Fruit fly (Drosophila melanogaster) whole organism, embryonic: ENCODE results near the gene CG34313.

ENCODE experiments used
- Aef1 ChIP-seq: fragments of 200-800 bp; sonication (Bioruptor generic); IDR thresholded peaks from 3 replicates; pipeline ENCODE4 v1.3.6; 2022; ENCODE audit warnings: missing biosample characterization, missing genetic modification characterization
- Asciz ChIP-seq: fragments of 200-800 bp; sonication (Bioruptor generic); optimal IDR thresholded peaks from 2 replicates; lab custom pipeline; 2017; ENCODE audit warnings: missing biosample characterization, mild to moderate bottlenecking, missing genetic modification characterization, missing genetic modification reagents
- CG10147 ChIP-seq: fragments of 200-800 bp; sonication (Bioruptor generic); optimal IDR thresholded peaks from 2 replicates; lab custom pipeline; 2019; ENCODE audit warnings: missing biosample characterization, mild to moderate bottlenecking, missing genetic modification characterization, moderate library complexity
- CG1024 ChIP-seq: fragments of 200-800 bp; sonication (Bioruptor generic); IDR thresholded peaks from 2 replicates; pipeline ENCODE4 v1.3.6; 2022; ENCODE audit warnings: missing biosample characterization, missing genetic modification characterization
- CG10565 ChIP-seq: fragments of 200-800 bp; sonication (Bioruptor generic); optimal IDR thresholded peaks from 3 replicates; lab custom pipeline; 2016; ENCODE audit warnings: missing biosample characterization, mild to moderate bottlenecking, missing genetic modification characterization
- CG11560 ChIP-seq: fragments of 200-800 bp; sonication (Bioruptor generic); IDR thresholded peaks from 3 replicates; pipeline ENCODE4 v1.3.6; 2022; ENCODE audit warnings: missing biosample characterization, missing genetic modification characterization
- CG12744 ChIP-seq: fragments of 200-800 bp; sonication (Bioruptor generic); optimal IDR thresholded peaks from 2 replicates; lab custom pipeline; 2016; ENCODE audit warnings: missing biosample characterization, missing genetic modification characterization
- CG14014 ChIP-seq: fragments of 200-800 bp; sonication (Bioruptor generic); IDR thresholded peaks from 2 replicates; pipeline ENCODE4 v1.3.6; 2022; ENCODE audit warnings: missing biosample characterization, missing genetic modification characterization
- CG15479 ChIP-seq: fragments of 200-800 bp; sonication (Bioruptor generic); optimal IDR thresholded peaks from 3 replicates; lab custom pipeline; 2019; ENCODE audit warnings: missing biosample characterization, mild to moderate bottlenecking, missing genetic modification characterization, moderate library complexity
- CG1603 ChIP-seq: fragments of 200-800 bp; sonication (Bioruptor generic); optimal IDR thresholded peaks from 2 replicates; lab custom pipeline; 2019; ENCODE audit warnings: missing biosample characterization, mild to moderate bottlenecking, missing genetic modification characterization, moderate library complexity
- CG3163 ChIP-seq: fragments of 200-800 bp; sonication (Bioruptor generic); optimal IDR thresholded peaks from 3 replicates; lab custom pipeline; 2016; ENCODE audit warnings: missing biosample characterization, missing genetic modification characterization
- CG32767 ChIP-seq: fragments of 200-800 bp; sonication (Bioruptor generic); IDR thresholded peaks from 2 replicates; pipeline ENCODE4 v1.3.6; 2022; ENCODE audit warnings: missing biosample characterization, missing genetic modification characterization
- CG4730 ChIP-seq: fragments of 200-800 bp; sonication (Bioruptor generic); IDR thresholded peaks from 2 replicates; pipeline ENCODE4 v1.3.6; 2022; ENCODE audit warnings: missing biosample characterization, missing genetic modification characterization
- CG5180 ChIP-seq: fragments of 200-800 bp; sonication (Bioruptor generic); optimal IDR thresholded peaks from 3 replicates; lab custom pipeline; 2017; ENCODE audit warnings: missing biosample characterization, missing genetic modification characterization, mild to moderate bottlenecking, moderate library complexity, missing genetic modification reagents
- CG8944 ChIP-seq: fragments of 200-800 bp; sonication (Bioruptor generic); optimal IDR thresholded peaks from 3 replicates; lab custom pipeline; 2016; ENCODE audit warnings: missing biosample characterization, missing genetic modification characterization
- CG9797 ChIP-seq: fragments of 200-800 bp; sonication (Bioruptor generic); optimal IDR thresholded peaks from 3 replicates; lab custom pipeline; 2018; ENCODE audit warnings: missing biosample characterization, mild to moderate bottlenecking, missing genetic modification characterization
- CrebB ChIP-seq: fragments of 200-800 bp; sonication (Bioruptor generic); optimal IDR thresholded peaks from 3 replicates; lab custom pipeline; 2018; ENCODE audit warnings: missing biosample characterization, mild to moderate bottlenecking, missing genetic modification characterization
- Drgx ChIP-seq: fragments of 200-800 bp; sonication (Bioruptor generic); IDR thresholded peaks from 2 replicates; pipeline ENCODE4 v1.3.6; 2022; ENCODE audit warnings: missing biosample characterization, missing genetic modification characterization
- Ets65A ChIP-seq: fragments of 200-800 bp; sonication (Bioruptor generic); peaks from one replicate; lab custom pipeline; 2016; ENCODE audit warnings: missing biosample characterization, missing genetic modification characterization
- GATAe ChIP-seq: fragments of 200-800 bp; sonication (Bioruptor generic); conservative IDR thresholded peaks from 2 replicates; pipeline ENCODE4 v1.3.6; 2022; ENCODE audit warnings: missing biosample characterization, missing genetic modification characterization
- H2.0 ChIP-seq: fragments of 200-800 bp; sonication (Bioruptor generic); IDR thresholded peaks from 2 replicates; pipeline ENCODE4 v1.3.6; 2022; ENCODE audit warnings: missing biosample characterization, missing genetic modification characterization
- HHEX ChIP-seq: fragments of 200-800 bp; sonication (Bioruptor generic); optimal IDR thresholded peaks from 3 replicates; lab custom pipeline; 2017; ENCODE audit warnings: missing biosample characterization, mild to moderate bottlenecking, missing genetic modification characterization, missing genetic modification reagents
- HmgZ ChIP-seq: fragments of 200-800 bp; sonication (Bioruptor generic); optimal IDR thresholded peaks from 2 replicates; lab custom pipeline; 2018; ENCODE audit warnings: missing biosample characterization, mild to moderate bottlenecking, missing genetic modification characterization
- Med ChIP-seq: fragments of 200-800 bp; sonication (Bioruptor generic); peaks from one replicate; lab custom pipeline; 2016; ENCODE audit warnings: missing biosample characterization, missing genetic modification characterization, mild to moderate bottlenecking, inconsistent platforms, moderate library complexity
- Meics ChIP-seq: fragments of 200-800 bp; sonication (Bioruptor generic); optimal IDR thresholded peaks from 2 replicates; lab custom pipeline; 2017; ENCODE audit warnings: missing biosample characterization, mild to moderate bottlenecking, missing genetic modification characterization
- Nf-YA ChIP-seq: fragments of 200-800 bp; sonication (Bioruptor generic); IDR thresholded peaks from 2 replicates; pipeline ENCODE4 v1.3.6; 2022; ENCODE audit warnings: missing biosample characterization, missing genetic modification characterization
- Sry-β ChIP-seq: fragments of 200-800 bp; sonication (Bioruptor generic); optimal IDR thresholded peaks from 2 replicates; lab custom pipeline; 2018; ENCODE audit warnings: missing biosample characterization, mild to moderate bottlenecking, missing genetic modification characterization, moderate library complexity
- ara ChIP-seq: fragments of 200-800 bp; sonication (Bioruptor generic); IDR thresholded peaks from 2 replicates; pipeline ENCODE4 v1.3.6; 2022; ENCODE audit warnings: missing biosample characterization, missing genetic modification characterization
- br ChIP-seq: fragments of >200 bp; optimal IDR thresholded peaks from 2 replicates; lab custom pipeline; 2017
- chinmo ChIP-seq: fragments of 200-800 bp; sonication (Bioruptor generic); IDR thresholded peaks from 4 replicates; pipeline ENCODE4 v1.3.6; 2022; ENCODE audit warnings: missing biosample characterization, missing genetic modification characterization; ENCODE audit not compliant: partially characterized antibody
- chm ChIP-seq: fragments of 200-800 bp; sonication (Bioruptor generic); IDR thresholded peaks from 2 replicates; pipeline ENCODE4 v1.3.6; 2022; ENCODE audit warnings: missing biosample characterization, missing genetic modification characterization
- ci ChIP-seq: fragments of 200-800 bp; sonication (Bioruptor generic); IDR thresholded peaks from 3 replicates; pipeline ENCODE4 v1.3.6; 2022; ENCODE audit warnings: missing biosample characterization, missing genetic modification characterization
- dmrt11E ChIP-seq: fragments of 200-800 bp; sonication (Bioruptor generic); optimal IDR thresholded peaks from 3 replicates; lab custom pipeline; 2018; ENCODE audit warnings: missing biosample characterization, mild to moderate bottlenecking, missing genetic modification characterization, moderate library complexity
- emc ChIP-seq: fragments of 200-800 bp; sonication (Bioruptor generic); optimal IDR thresholded peaks from 2 replicates; lab custom pipeline; 2016; ENCODE audit warnings: missing biosample characterization, missing genetic modification characterization
- eve ChIP-seq, 2 experiments: fragments of >200 bp; optimal IDR thresholded peaks; 2 replicates each; lab custom pipeline; 2017; ENCODE audit warnings: missing biosample characterization in 2 of 2, missing genetic modification characterization in 2 of 2
- grn ChIP-seq: fragments of 200-800 bp; sonication (Bioruptor generic); optimal IDR thresholded peaks from 3 replicates; lab custom pipeline; 2017; ENCODE audit warnings: missing biosample characterization, missing genetic modification characterization
- kni ChIP-seq: fragments of 200-800 bp; sonication (Bioruptor generic); optimal IDR thresholded peaks from 3 replicates; lab custom pipeline; 2017; ENCODE audit warnings: mild to moderate bottlenecking, missing biosample characterization, missing genetic modification reagents, missing genetic modification characterization
- nau ChIP-seq: fragments of 200-800 bp; sonication (Bioruptor generic); optimal IDR thresholded peaks from 3 replicates; lab custom pipeline; 2017; ENCODE audit warnings: missing biosample characterization, mild to moderate bottlenecking, missing genetic modification characterization, missing genetic modification reagents
- psq ChIP-seq: fragments of 200-800 bp; sonication (Bioruptor generic); optimal IDR thresholded peaks from 2 replicates; lab custom pipeline; 2017; ENCODE audit warnings: missing biosample characterization, missing genetic modification characterization
- row ChIP-seq: fragments of 200-800 bp; sonication (Bioruptor generic); IDR thresholded peaks from 3 replicates; pipeline ENCODE4 v1.3.6; 2022; ENCODE audit warnings: missing biosample characterization, missing genetic modification characterization
- sd ChIP-seq: fragments of 200-800 bp; sonication (Bioruptor generic); optimal IDR thresholded peaks from 3 replicates; lab custom pipeline; 2018; ENCODE audit warnings: missing biosample characterization, mild to moderate bottlenecking, missing genetic modification characterization, moderate library complexity
- sens ChIP-seq: fragments of 200-800 bp; sonication (Bioruptor generic); peaks from one replicate; lab custom pipeline; 2016; ENCODE audit warnings: missing biosample characterization, missing genetic modification characterization
- sisA ChIP-seq: fragments of 200-800 bp; sonication (Bioruptor generic); IDR thresholded peaks from 2 replicates; pipeline ENCODE4 v1.3.6; 2022; ENCODE audit warnings: missing biosample characterization, missing genetic modification characterization
- tll ChIP-seq, 2 experiments: fragments of 200-800 bp in 1 of 2; fragments of >200 bp in 1 of 2; sonication (Bioruptor generic) in 1 of 2; optimal IDR thresholded peaks; 2 replicates each; lab custom pipeline; 2017 to 2019; ENCODE audit warnings: missing biosample characterization in 2 of 2, missing genetic modification characterization in 2 of 2, mild to moderate bottlenecking in 1 of 2, moderate library complexity in 1 of 2
- toy ChIP-seq: fragments of 200-800 bp; sonication (Bioruptor generic); IDR thresholded peaks from 2 replicates; pipeline ENCODE4 v1.3.6; 2022; ENCODE audit warnings: missing biosample characterization, missing genetic modification characterization

Gene CG34313

DNA sequence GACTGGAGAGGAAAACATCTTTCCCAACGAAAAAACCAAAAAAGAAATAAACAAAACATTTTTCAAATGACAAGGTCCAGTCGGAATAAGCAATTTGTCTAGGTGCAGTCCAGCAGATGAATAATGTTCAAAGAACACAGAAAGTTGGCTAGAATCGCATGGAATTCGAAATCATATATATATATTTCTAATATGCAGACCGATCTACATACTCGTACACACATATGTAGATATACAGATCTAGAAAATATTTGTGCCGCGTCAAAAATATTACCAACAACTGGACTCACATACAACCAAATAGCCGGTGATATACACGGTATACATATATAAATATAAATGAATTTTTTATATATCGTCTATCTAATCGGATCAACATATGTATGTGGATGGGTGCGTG is 39.7 kb upstream of the CG34313 start:
- no peak for TF ChIP-seq CG32767 (GFP tag; lab: Robert Waterston, UW)
- TF ChIP-seq row (GFP tag; lab: Robert Waterston, UW), result no peak
- TF ChIP-seq Meics (GFP tag; lab: Kevin White, UChicago), result no peak
- no peak for TF ChIP-seq CG14014
- TF ChIP-seq sd (tag; lab: Kevin White, UChicago), result peak; percentile 92
- TF ChIP-seq nau (GFP tag; lab: Kevin White, UChicago), result peak; percentile 7
- TF ChIP-seq CG10565 (GFP tag; lab: Kevin White, UChicago), result no peak
- 0 out of 4 replicates have a peak, but pooled peaks have one; percentile 44 for TF ChIP-seq chinmo (GFP tag; lab: Robert Waterston, UW)
- no peak for TF ChIP-seq CG8944 (GFP tag; lab: Kevin White, UChicago)
- no peak for TF ChIP-seq emc

DNA sequence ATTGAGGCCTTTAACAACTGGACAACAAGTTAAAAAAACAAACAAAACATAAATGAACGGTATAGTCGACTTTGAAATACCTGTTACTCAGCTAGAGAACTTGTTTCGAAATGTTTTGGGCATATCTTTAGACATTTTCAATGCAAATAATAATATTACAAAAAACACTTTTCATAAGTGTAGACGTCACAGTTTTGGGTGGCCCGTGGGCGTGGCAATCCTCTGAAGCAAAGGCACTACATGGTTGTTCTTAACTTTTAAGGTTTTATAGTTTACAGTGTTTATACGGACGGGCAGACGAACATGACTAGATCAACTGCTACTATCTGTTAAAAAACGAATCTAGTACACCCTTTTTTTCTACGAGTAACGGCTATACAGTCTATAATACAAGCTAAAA is 36.8 kb upstream of the CG34313 start:
- no peak for TF ChIP-seq grn (GFP tag; lab: Kevin White, UChicago)
- no peak for TF ChIP-seq Aef1 (GFP tag; lab: Robert Waterston, UW)
- no peak for TF ChIP-seq CG9797 (GFP tag; lab: Kevin White, UChicago)
- no peak for TF ChIP-seq chm
- no peak for TF ChIP-seq H2.0
- no peak for TF ChIP-seq CG1024 (GFP tag; lab: Robert Waterston, UW)
- TF ChIP-seq ara (GFP tag; lab: Robert Waterston, UW), result no peak
- TF ChIP-seq br, result no peak
- TF ChIP-seq, all 482 proteins: peak for 0

DNA sequence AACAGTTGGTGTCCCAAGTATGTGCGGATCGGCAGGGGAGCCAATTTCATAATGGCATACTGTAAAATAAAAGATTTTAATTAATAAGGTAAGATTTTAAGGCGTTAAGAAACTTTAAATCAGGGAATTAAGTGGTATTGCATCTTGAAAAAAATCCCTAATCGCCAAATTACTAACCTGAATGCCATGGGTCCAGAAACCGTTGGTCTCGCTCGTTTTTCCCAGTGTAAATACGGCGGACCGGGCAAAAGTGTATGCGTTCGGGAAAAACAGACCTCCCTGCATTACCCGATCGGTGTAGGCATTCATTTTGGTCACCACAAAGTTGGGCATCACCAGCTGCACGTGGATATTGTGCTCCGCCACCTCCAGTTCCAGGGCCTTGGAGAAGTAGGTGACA is 36.0 kb upstream of the CG34313 start:
- TF ChIP-seq toy (GFP tag; lab: Robert Waterston, UW) (no peak), Drgx (0 out of 2 replicates have a peak, but pooled peaks have one; percentile 51), Ets65A (GFP tag; lab: Kevin White, UChicago) (peak; percentile 80)

dm6 chr2L:16845179-16845578 is 34.1 kb upstream of the CG34313 start:
- TF ChIP-seq Ets65A (GFP tag; lab: Kevin White, UChicago), result peak; percentile 70
- 0 out of 2 replicates have a peak, but pooled peaks have one; percentile 21 for TF ChIP-seq Nf-YA (GFP tag; lab: Robert Waterston, UW)
- TF ChIP-seq sens (GFP tag; lab: Kevin White, UChicago), result peak; percentile 59
- peak; percentile 27 for TF ChIP-seq Asciz (GFP tag; lab: Kevin White, UChicago)
- 0 out of 3 replicates have a peak, but pooled peaks have one; percentile 27 for TF ChIP-seq ci (GFP tag; lab: Robert Waterston, UW)
- peak; percentile 49 for TF ChIP-seq Med (GFP tag; lab: Kevin White, UChicago)
- peak in 1 of 2 experiments; percentile 54 for TF ChIP-seq tll (GFP tag; optimal IDR thresholded peaks at IDR 0.05; lab: Kevin White, UChicago)
- TF ChIP-seq GATAe (GFP tag; lab: Robert Waterston, UW), result no peak
- TF ChIP-seq CG5180 (GFP tag; lab: Kevin White, UChicago), result peak; percentile 10
- TF ChIP-seq CG15479 (GFP tag; lab: Kevin White, UChicago), result peak; percentile 31
- no peak for TF ChIP-seq dmrt11E
- no peak for TF ChIP-seq CG1603 (tag; lab: Kevin White, UChicago)
- peak; percentile 2 for TF ChIP-seq HHEX (GFP tag; lab: Kevin White, UChicago)

DNA sequence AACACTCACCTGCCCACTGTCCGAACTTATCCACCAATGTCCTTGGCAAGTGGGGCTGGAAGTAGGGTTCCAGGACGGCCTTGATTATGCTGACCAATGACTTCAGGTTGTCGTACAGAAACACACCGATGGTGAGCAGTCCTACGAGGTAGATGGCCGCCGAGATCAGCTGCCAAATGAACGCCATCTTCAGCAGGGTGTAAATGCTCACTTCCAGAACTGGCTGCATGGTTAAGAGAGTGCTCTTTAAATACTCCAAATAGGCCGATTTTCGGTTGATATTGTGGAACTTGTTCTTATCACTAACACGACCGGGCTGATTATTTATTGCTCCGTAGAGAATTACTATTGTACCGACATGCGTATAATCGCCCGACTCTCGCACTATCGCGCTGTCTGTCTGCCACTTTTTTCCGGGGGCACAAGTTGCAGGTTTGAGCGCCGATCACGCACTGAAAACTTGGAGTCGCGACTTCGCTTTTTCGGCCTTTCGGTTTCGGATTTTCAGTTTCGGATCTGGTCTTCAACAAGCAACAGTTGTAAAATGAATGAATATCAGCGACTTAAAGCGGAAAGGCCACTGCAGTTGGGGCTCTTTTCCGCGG is 32.5 kb upstream of the CG34313 start:
- no peak for TF ChIP-seq CG10147 (GFP tag; lab: Kevin White, UChicago)
- no peak for TF ChIP-seq CG11560
- peak; percentile 64 for TF ChIP-seq CG3163 (GFP tag; lab: Kevin White, UChicago)
- TF ChIP-seq eve (GFP tag; optimal IDR thresholded peaks at IDR 0.05; lab: Kevin White, UChicago), result no peak
- TF ChIP-seq CG12744 (GFP tag; lab: Kevin White, UChicago), result no peak
- TF ChIP-seq CrebB (tag; lab: Kevin White, UChicago), result no peak
- TF ChIP-seq HmgZ (tag; lab: Kevin White, UChicago), result peak; percentile 3
- no peak for TF ChIP-seq Sry-β
- no peak for TF ChIP-seq psq (GFP tag; lab: Kevin White, UChicago)
- TF ChIP-seq sisA (GFP tag; lab: Robert Waterston, UW), result no peak
- TF ChIP-seq Nf-YA (GFP tag; lab: Robert Waterston, UW), result no peak
- peak; percentile 17 for TF ChIP-seq Ets65A (GFP tag; lab: Kevin White, UChicago)
- TF ChIP-seq kni (GFP tag; lab: Kevin White, UChicago), result no peak
- peak; percentile 21 for TF ChIP-seq grn (GFP tag; lab: Kevin White, UChicago)
- TF ChIP-seq CG4730, result no peak
